Fruit fly (Drosophila melanogaster): ENCODE measurements around the gene CG9777.

Gene CG9777

DNA sequence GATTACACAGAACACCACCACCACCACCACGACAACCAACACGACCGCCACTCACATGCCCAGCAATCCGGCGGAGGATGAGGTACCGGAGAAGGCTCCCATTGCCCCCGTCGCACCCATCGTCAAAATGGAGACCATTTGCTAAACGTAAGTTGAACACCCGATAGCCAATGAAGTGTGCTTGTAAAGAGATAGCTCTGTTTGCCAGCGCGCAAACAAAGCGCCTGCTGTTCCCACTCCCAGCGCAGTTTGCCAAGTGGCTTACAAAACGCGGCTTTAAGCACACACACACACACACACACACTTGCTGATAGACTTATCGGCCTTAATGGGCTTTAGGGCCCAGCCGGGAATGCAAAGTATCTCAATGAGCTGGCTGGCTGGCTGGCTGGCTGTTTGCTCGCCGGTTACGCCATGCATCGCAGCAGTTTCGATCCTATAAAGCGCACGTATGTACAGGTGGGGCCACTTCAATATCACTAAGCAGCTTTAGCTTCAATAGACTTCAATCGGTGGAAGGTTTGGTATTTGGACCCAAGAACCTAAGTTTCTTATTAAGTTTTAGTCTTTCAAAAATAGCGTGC is 11.4 kb upstream of the CG9777 start (continued):
- TF ChIP-seq CG5180 (GFP tag; optimal IDR thresholded peaks at IDR 0.05) = no peak
- no peak for TF ChIP-seq CG10321 (GFP tag; IDR thresholded peaks at IDR 0.05)
- peak; percentile 24 for TF ChIP-seq cg (GFP tag; optimal IDR thresholded peaks at IDR 0.05)
- TF ChIP-seq Dip3 (GFP tag; optimal IDR thresholded peaks at IDR 0.05) = no peak
- TF ChIP-seq CG15011 (GFP tag; optimal IDR thresholded peaks at IDR 0.05) = no peak
- TF ChIP-seq sd (tag; optimal IDR thresholded peaks at IDR 0.05) = peak; percentile 50
- no peak for TF ChIP-seq CG9932 (GFP tag; IDR thresholded peaks at IDR 0.05)
- TF ChIP-seq CG17186 (GFP tag; optimal IDR thresholded peaks at IDR 0.05) = no peak
- no peak for TF ChIP-seq CG4328 (GFP tag; optimal IDR thresholded peaks at IDR 0.05)
- TF ChIP-seq CG1603 (tag; optimal IDR thresholded peaks at IDR 0.05) = no peak
- TF ChIP-seq sima (GFP tag; optimal IDR thresholded peaks at IDR 0.05) = no peak
- no peak for TF ChIP-seq YL-1 (GFP tag; optimal IDR thresholded peaks at IDR 0.05)
- TF ChIP-seq CG7963 (GFP tag; IDR thresholded peaks at IDR 0.05; ENCODE audit: partially characterized antibody) = no peak
- TF ChIP-seq CG31224 (GFP tag; IDR thresholded peaks at IDR 0.05) = no peak
- TF ChIP-seq gce (GFP tag; IDR thresholded peaks at IDR 0.05) = no peak
- TF ChIP-seq nom (GFP tag; optimal IDR thresholded peaks at IDR 0.05) = no peak
- TF ChIP-seq oc (tag; optimal IDR thresholded peaks at IDR 0.05) = peak; percentile 70

DNA sequence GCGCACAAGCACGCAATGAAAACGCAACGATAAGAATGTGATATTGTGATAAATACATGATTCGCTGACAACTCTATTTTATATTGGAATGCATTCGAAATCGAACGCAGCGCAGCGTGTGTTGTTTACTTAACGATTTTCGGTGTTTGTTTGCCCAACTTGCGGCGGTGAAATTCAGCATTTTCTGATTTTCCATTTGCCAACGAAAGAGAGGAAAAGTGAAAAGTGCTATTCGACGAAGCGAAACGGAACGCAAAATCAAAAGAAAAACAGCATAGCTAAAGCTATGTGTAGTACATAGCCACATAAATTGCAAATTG is 9.0 kb upstream of the CG9777 start:
- peak; percentile 6 for TF ChIP-seq sqz (GFP tag; optimal IDR thresholded peaks at IDR 0.05)
- TF ChIP-seq Blimp-1 (GFP tag; optimal IDR thresholded peaks at IDR 0.05) = peak; percentile 33
- TF ChIP-seq CG8290 (GFP tag; optimal IDR thresholded peaks at IDR 0.05) = no peak
- no peak for TF ChIP-seq CG8290 (tag; optimal IDR thresholded peaks at IDR 0.05)
- TF ChIP-seq ATbp (GFP tag; optimal IDR thresholded peaks at IDR 0.05) = peak; percentile 27
- TF ChIP-seq ac (GFP tag; optimal IDR thresholded peaks at IDR 0.05) = peak; percentile 1
- no peak for TF ChIP-seq zfh1 (GFP tag; IDR thresholded peaks at IDR 0.05)
- peak; percentile 59 for TF ChIP-seq kni (GFP tag; optimal IDR thresholded peaks at IDR 0.05)
- TF ChIP-seq Jarid2 (GFP tag; optimal IDR thresholded peaks at IDR 0.05) = peak; percentile 61

- TF ChIP-seq CG4282 (GFP tag; optimal IDR thresholded peaks at IDR 0.05) = peak; percentile 52
- TF ChIP-seq BtbVII (GFP tag; optimal IDR thresholded peaks at IDR 0.05) = no peak
- peak; percentile 41 for TF ChIP-seq CG1792 (GFP tag; optimal IDR thresholded peaks at IDR 0.05)
- peak; percentile 63 for TF ChIP-seq CG13894 (tag; optimal IDR thresholded peaks at IDR 0.05)
- TF ChIP-seq rib (GFP tag; IDR thresholded peaks at IDR 0.05) = peak; percentile 91
- TF ChIP-seq jigr1 (GFP tag; IDR thresholded peaks at IDR 0.05) = peak; percentile 92
- TF ChIP-seq Ssrp (tag; optimal IDR thresholded peaks at IDR 0.05) = peak; percentile 79
- TF ChIP-seq CG4328 (GFP tag; optimal IDR thresholded peaks at IDR 0.05) = peak; percentile 32
- no peak for TF ChIP-seq h (optimal IDR thresholded peaks at IDR 0.05)
- peak; percentile 71 for TF ChIP-seq MBD-R2 (GFP tag; IDR thresholded peaks at IDR 0.05)
- TF ChIP-seq zen (tag; optimal IDR thresholded peaks at IDR 0.05) = peak; percentile 59
- TF ChIP-seq ken (GFP tag; IDR thresholded peaks at IDR 0.05) = peak; percentile 93
- peak; percentile 95 for TF ChIP-seq lmd (GFP tag; IDR thresholded peaks at IDR 0.05)
- TF ChIP-seq CG4730 (GFP tag; IDR thresholded peaks at IDR 0.05) = peak; percentile 90
- TF ChIP-seq CG33557 (GFP tag; optimal IDR thresholded peaks at IDR 0.05) = no peak
- peak; percentile 43 for TF ChIP-seq da (GFP tag; optimal IDR thresholded peaks at IDR 0.05)
- peak; percentile 91 for TF ChIP-seq CG11093 (GFP tag; IDR thresholded peaks at IDR 0.05)
- TF ChIP-seq sisA (GFP tag; IDR thresholded peaks at IDR 0.05) = peak; percentile 95
- TF ChIP-seq Sox102F (GFP tag; optimal IDR thresholded peaks at IDR 0.05) = peak; percentile 79
- TF ChIP-seq ewg (GFP tag; optimal IDR thresholded peaks at IDR 0.05) = peak; percentile 77
- TF ChIP-seq CG4360 (GFP tag; IDR thresholded peaks at IDR 0.05) = peak; percentile 66
- TF ChIP-seq pfk (GFP tag; optimal IDR thresholded peaks at IDR 0.05) = peak; percentile 45
- TF ChIP-seq tap (tag; optimal IDR thresholded peaks at IDR 0.05) = no peak
Measured at dm6 chrX:16640260-16641100, 8.4 kb upstream of the CG9777 start, which contains the start of the genes SNRPG and mthl1. Gene SNRPG (minus strand): TSS chrX:16640419. Gene mthl1 (plus strand): TSS chrX:16640968.
